Worm (Caenorhabditis elegans): ENCODE data around the gene spl-2.

The spl-2 gene

DNA sequence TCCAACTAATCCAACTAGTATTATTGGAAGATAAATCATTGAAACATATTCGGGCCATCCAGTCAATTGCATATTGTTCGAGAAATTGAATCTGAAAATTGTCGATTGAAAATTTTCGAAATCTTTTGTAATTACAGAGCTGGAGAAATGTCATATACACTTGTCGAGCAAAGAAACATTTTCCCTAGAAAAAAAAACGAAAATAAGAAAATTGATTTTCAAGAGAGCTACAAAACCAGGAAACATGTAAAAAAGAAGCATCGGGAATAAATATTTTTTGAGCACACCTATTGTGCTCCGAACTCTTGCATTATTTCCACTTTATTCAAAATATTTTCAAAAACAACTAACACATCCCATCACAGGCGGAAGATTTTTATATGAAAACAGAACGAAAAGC lies 45.6 kb downstream of the spl-2 start, which contains the start of gene frpr-6:
Gene frpr-6 (minus strand): TSS at position 101 of the 400 bp plus-strand sequence.
- TF ChIP-seq ceh-8 (GFP tag; optimal IDR thresholded peaks at IDR 0.05) (no peak), nhr-19 (GFP tag; conservative IDR thresholded peaks at IDR 0.05) (no peak), isw-1 (GFP tag; IDR thresholded peaks at IDR 0.05) (no peak), pax-3 (tag; optimal IDR thresholded peaks at IDR 0.05) (no peak), mep-1 (tag; optimal IDR thresholded peaks at IDR 0.05) (no peak), lin-39 (tag; optimal IDR thresholded peaks at IDR 0.05) (no peak), pqm-1 (tag; optimal IDR thresholded peaks at IDR 0.05) (no peak), elt-3 (tag; optimal IDR thresholded peaks at IDR 0.05) (no peak), nhr-20 (tag; optimal IDR thresholded peaks at IDR 0.05) (no peak), zip-4 (GFP tag; optimal IDR thresholded peaks at IDR 0.05) (no peak), sptf-1 (tag; optimal IDR thresholded peaks at IDR 0.05) (no peak), swsn-7 (tag; optimal IDR thresholded peaks at IDR 0.05) (no peak), dpl-1 (GFP tag; optimal IDR thresholded peaks at IDR 0.05) (no peak), hlh-17 (GFP tag; optimal IDR thresholded peaks at IDR 0.05; ENCODE audit: borderline replicate concordance) (no peak)

- TF ChIP-seq lin-35 (GFP tag; optimal IDR thresholded peaks at IDR 0.05): peak in 1 of 2 experiments; percentile 50
- TF ChIP-seq lin-14 (GFP tag; optimal IDR thresholded peaks at IDR 0.05): peak; percentile 2
- TF ChIP-seq elt-2 (tag; optimal IDR thresholded peaks at IDR 0.05): peak; percentile 5
- peak; percentile 23 for TF ChIP-seq nhr-90 (tag; optimal IDR thresholded peaks at IDR 0.05; ENCODE audit: poor library complexity)
- peak; percentile 4 for TF ChIP-seq blmp-1 (tag; optimal IDR thresholded peaks at IDR 0.05)
- no peak for TF ChIP-seq fkh-4 (tag; optimal IDR thresholded peaks at IDR 0.05; ENCODE audit: borderline replicate concordance)
- TF ChIP-seq efl-1 (optimal IDR thresholded peaks at IDR 0.05): no peak
- TF ChIP-seq efl-1 (GFP tag; optimal IDR thresholded peaks at IDR 0.05 in 1 of 2): peak in 1 of 2 experiments; percentile 53
- no peak for TF ChIP-seq isw-1 (GFP tag; IDR thresholded peaks at IDR 0.05)
- peak in 1 of 6 experiments; percentile 8 for TF ChIP-seq elt-3 (tag; optimal IDR thresholded peaks at IDR 0.05)
- peak; percentile 31; the same call in 1 of the 2 replicates for TF ChIP-seq grh-1 (GFP tag; IDR thresholded peaks at IDR 0.05)
- TF ChIP-seq mab-9 (GFP tag; IDR thresholded peaks at IDR 0.05): no peak
- peak; percentile 58 for TF ChIP-seq nhr-19 (GFP tag; conservative IDR thresholded peaks at IDR 0.05)
- peak; percentile 80 for TF ChIP-seq nhr-85 (tag)
- no peak for TF ChIP-seq alr-1 (tag; optimal IDR thresholded peaks at IDR 0.05; ENCODE audit: borderline replicate concordance)
- no peak for TF ChIP-seq nhr-76 (tag; optimal IDR thresholded peaks at IDR 0.05)
- no peak for TF ChIP-seq pax-3 (tag; optimal IDR thresholded peaks at IDR 0.05)
- no peak for TF ChIP-seq nhr-12 (tag; optimal IDR thresholded peaks at IDR 0.05)
- no peak for TF ChIP-seq lsy-2 (tag; optimal IDR thresholded peaks at IDR 0.05)
- no peak for TF ChIP-seq unc-30 (tag; optimal IDR thresholded peaks at IDR 0.05)
- TF ChIP-seq nhr-20 (tag; optimal IDR thresholded peaks at IDR 0.05): peak; percentile 57
- TF ChIP-seq nhr-84 (tag; optimal IDR thresholded peaks at IDR 0.05): no peak
- TF ChIP-seq Y116A8C.19 (tag; optimal IDR thresholded peaks at IDR 0.05; ENCODE audit: borderline replicate concordance): no peak
- no peak for TF ChIP-seq ceh-82 (tag; optimal IDR thresholded peaks at IDR 0.05)
- TF ChIP-seq mdl-1 (tag; optimal IDR thresholded peaks at IDR 0.05): peak in 1 of 2 experiments; percentile 16
- TF ChIP-seq nhr-71 (tag; optimal IDR thresholded peaks at IDR 0.05): peak; percentile 50
- no peak for TF ChIP-seq hlh-17 (GFP tag; optimal IDR thresholded peaks at IDR 0.05; ENCODE audit: borderline replicate concordance)
- TF ChIP-seq dsc-1 (tag; optimal IDR thresholded peaks at IDR 0.05): no peak
- TF ChIP-seq snu-23 (GFP tag; optimal IDR thresholded peaks at IDR 0.05): peak; percentile 7
Measured at ce11 chrV:9098280-9098973, 48.3 kb downstream of the spl-2 start, which contains the start of gene F21C10.9. Gene F21C10.9, minus strand, starts transcription at chrV:9098696.

DNA sequence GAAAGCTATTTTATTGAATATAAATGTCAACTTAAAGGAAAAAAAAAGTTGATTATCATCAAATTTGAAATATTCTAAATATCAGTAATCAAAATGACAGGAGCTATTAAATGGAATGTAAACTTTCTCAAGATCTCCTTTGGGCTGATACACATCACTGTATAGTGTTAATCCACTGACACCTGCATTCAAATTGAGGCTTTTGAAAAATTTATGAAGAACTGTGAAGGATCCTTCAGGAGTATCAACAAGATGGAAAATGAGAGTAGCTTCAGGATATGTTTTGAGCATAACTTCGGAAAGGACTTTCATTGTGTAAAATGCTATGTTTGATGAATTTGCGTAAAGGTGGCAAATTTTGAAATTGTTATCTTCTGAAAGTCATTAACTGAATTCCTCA lies 49.5 kb downstream of the spl-2 start:
- TF ChIP-seq mep-1 (tag; optimal IDR thresholded peaks at IDR 0.05) (no peak), lin-35 (GFP tag; optimal IDR thresholded peaks at IDR 0.05) (peak in 1 of 2 experiments; percentile 24), ceh-82 (tag; optimal IDR thresholded peaks at IDR 0.05) (no peak), tbx-2 (tag; optimal IDR thresholded peaks at IDR 0.05) (no peak), nhr-85 (tag) (no peak), vab-15 (tag; optimal IDR thresholded peaks at IDR 0.05) (no peak), efl-1 (optimal IDR thresholded peaks at IDR 0.05) (no peak), efl-1 (GFP tag; optimal IDR thresholded peaks at IDR 0.05 in 1 of 2) (no peak), dsc-1 (tag; optimal IDR thresholded peaks at IDR 0.05) (no peak), elt-2 (tag; optimal IDR thresholded peaks at IDR 0.05) (peak; percentile 9), ceh-88 (GFP tag; IDR thresholded peaks at IDR 0.05) (0 out of 2 replicates have a peak, but pooled peaks have one; percentile 19), aly-2 (tag; optimal IDR thresholded peaks at IDR 0.05) (no peak), lir-3 (tag; optimal IDR thresholded peaks at IDR 0.05; ENCODE audit: poor library complexity) (peak; percentile 44), isw-1 (GFP tag; IDR thresholded peaks at IDR 0.05) (no peak), ztf-4 (tag; optimal IDR thresholded peaks at IDR 0.05) (no peak), F16B12.6 (tag; optimal IDR thresholded peaks at IDR 0.05) (no peak)

Measured in whole organism, L1 larva.